Fruit fly (Drosophila melanogaster): ENCODE measurements around the gene lectin-21Ca.

Gene lectin-21Ca

dm6 chr2L:609497-609896, 14.9 kb upstream of the lectin-21Ca start (continued):
- TF ChIP-seq ss (GFP tag; optimal IDR thresholded peaks at IDR 0.05) (peak; percentile 51 to 58), vri (GFP tag; optimal IDR thresholded peaks at IDR 0.05) (no peak), CG7368 (GFP tag; optimal IDR thresholded peaks at IDR 0.05) (peak; percentile 5), dsx (GFP tag; optimal IDR thresholded peaks at IDR 0.05; ENCODE audit: poor library complexity, severe bottlenecking) (peak; percentile 48), Eip78C (GFP tag) (peak; percentile 91), CG10669 (GFP tag; optimal IDR thresholded peaks at IDR 0.05) (peak; percentile 70), CG9139 (GFP tag; optimal IDR thresholded peaks at IDR 0.05) (peak; percentile 44), net (GFP tag; optimal IDR thresholded peaks at IDR 0.05) (peak; percentile 12), eg (GFP tag; IDR thresholded peaks at IDR 0.05) (0 out of 3 replicates have a peak, but pooled peaks have one; percentile 24), CG11762 (GFP tag; optimal IDR thresholded peaks at IDR 0.05; ENCODE audit: insufficient read depth) (no peak), CG8632 (GFP tag; optimal IDR thresholded peaks at IDR 0.05) (peak; percentile 30), Lpt (GFP tag; optimal IDR thresholded peaks at IDR 0.05) (peak; percentile 45), Hr39 (GFP tag; optimal IDR thresholded peaks at IDR 0.05) (peak; percentile 30), CG11294 (GFP tag; IDR thresholded peaks at IDR 0.05) (no peak), Met (GFP tag; optimal IDR thresholded peaks at IDR 0.05) (peak; percentile 32)

dm6 chr2L:612778-613177, 11.6 kb upstream of the lectin-21Ca start:
- TF ChIP-seq CG6808 (GFP tag; optimal IDR thresholded peaks at IDR 0.05) (peak; percentile 58), cyc (GFP tag; optimal IDR thresholded peaks at IDR 0.05) (no peak), pdm3 (GFP tag; optimal IDR thresholded peaks at IDR 0.05) (no peak), CG3032 (tag; optimal IDR thresholded peaks at IDR 0.05) (peak; percentile 42), CG8632 (GFP tag; optimal IDR thresholded peaks at IDR 0.05) (peak; percentile 9), CG10631 (GFP tag; optimal IDR thresholded peaks at IDR 0.05) (peak; percentile 49), CG10669 (GFP tag; optimal IDR thresholded peaks at IDR 0.05) (peak; percentile 38), svp (GFP tag) (peak; percentile 2), fd59A (GFP tag; optimal IDR thresholded peaks at IDR 0.05) (peak; percentile 63), Eip78C (GFP tag) (peak; percentile 72), acj6 (GFP tag; optimal IDR thresholded peaks at IDR 0.05) (peak; percentile 7), Eip75B (GFP tag; optimal IDR thresholded peaks at IDR 0.05) (no peak), achi (GFP tag; optimal IDR thresholded peaks at IDR 0.05) (no peak), CG31627 (GFP tag; optimal IDR thresholded peaks at IDR 0.05) (no peak), OdsH (GFP tag; optimal IDR thresholded peaks at IDR 0.05) (peak; percentile 43), Ets96B (tag; optimal IDR thresholded peaks at IDR 0.05) (peak; percentile 61), spab (GFP tag; optimal IDR thresholded peaks at IDR 0.05) (peak; percentile 44), ss (GFP tag; optimal IDR thresholded peaks at IDR 0.05) (peak in 1 of 2 experiments; percentile 53), Smox (GFP tag; optimal IDR thresholded peaks at IDR 0.05) (no peak), dsx (GFP tag; optimal IDR thresholded peaks at IDR 0.05; ENCODE audit: poor library complexity, severe bottlenecking) (peak; percentile 14), CG6163 (GFP tag; IDR thresholded peaks at IDR 0.05) (no peak), CG4318 (GFP tag; optimal IDR thresholded peaks at IDR 0.05) (no peak)

- TF ChIP-seq CG11294 (GFP tag; IDR thresholded peaks at IDR 0.05) (no peak), Met (GFP tag; optimal IDR thresholded peaks at IDR 0.05) (peak; percentile 43), topi (GFP tag; optimal IDR thresholded peaks at IDR 0.05) (peak; percentile 5), Eip78C (GFP tag) (peak; percentile 80), CG7368 (GFP tag; optimal IDR thresholded peaks at IDR 0.05) (no peak), Hr4 (GFP tag; optimal IDR thresholded peaks at IDR 0.05) (no peak), CG3032 (tag; optimal IDR thresholded peaks at IDR 0.05) (no peak), vri (GFP tag; optimal IDR thresholded peaks at IDR 0.05) (no peak), Smox (GFP tag; optimal IDR thresholded peaks at IDR 0.05) (peak; percentile 32), CG4318 (GFP tag; optimal IDR thresholded peaks at IDR 0.05) (no peak), cyc (GFP tag; optimal IDR thresholded peaks at IDR 0.05) (peak; percentile 30), Gug (GFP tag; IDR thresholded peaks at IDR 0.05) (no peak), Sox14 (GFP tag; optimal IDR thresholded peaks at IDR 0.05) (peak; percentile 10), Lpt (GFP tag; optimal IDR thresholded peaks at IDR 0.05) (no peak), CG10669 (GFP tag; optimal IDR thresholded peaks at IDR 0.05) (no peak), CG6792 (GFP tag; optimal IDR thresholded peaks at IDR 0.05) (no peak), eg (GFP tag; IDR thresholded peaks at IDR 0.05) (no peak), CG1621 (tag; optimal IDR thresholded peaks at IDR 0.05) (no peak), CG3919 (GFP tag; optimal IDR thresholded peaks at IDR 0.05) (no peak), CG32006 (GFP tag; optimal IDR thresholded peaks at IDR 0.05) (no peak), lz (GFP tag; optimal IDR thresholded peaks at IDR 0.05) (peak; percentile 26), achi (GFP tag; optimal IDR thresholded peaks at IDR 0.05) (peak; percentile 10), svp (GFP tag) (peak; percentile 65), net (GFP tag; optimal IDR thresholded peaks at IDR 0.05) (no peak), Hr39 (GFP tag; optimal IDR thresholded peaks at IDR 0.05) (peak; percentile 13), CG15336 (GFP tag; IDR thresholded peaks at IDR 0.05) (0 out of 2 replicates have a peak, but pooled peaks have one; percentile 19), dsx (GFP tag; optimal IDR thresholded peaks at IDR 0.05; ENCODE audit: poor library complexity, severe bottlenecking) (no peak), esn (GFP tag; optimal IDR thresholded peaks at IDR 0.05) (no peak), CG6276 (GFP tag; optimal IDR thresholded peaks at IDR 0.05) (no peak), Sox102F (GFP tag; optimal IDR thresholded peaks at IDR 0.05) (no peak), CG31627 (GFP tag; optimal IDR thresholded peaks at IDR 0.05) (peak; percentile 33)
These were observed 9.4 kb upstream of the lectin-21Ca start for dm6 chr2L:615023-615422.

All from whole organism, prepupa.